Fruit fly (Drosophila melanogaster): ENCODE measurements around the gene CG34299.

Gene CG34299

dm6 chr3R:30235253-30235652 lies 14.1 kb upstream of the CG34299 start (continued):
- TF ChIP-seq gfzf (GFP tag; optimal IDR thresholded peaks at IDR 0.05), result no peak
- TF ChIP-seq CG4328 (GFP tag; optimal IDR thresholded peaks at IDR 0.05), result no peak
- TF ChIP-seq Drgx (GFP tag; IDR thresholded peaks at IDR 0.05), result no peak
- TF ChIP-seq Tbp (GFP tag; optimal IDR thresholded peaks at IDR 0.05), result no peak
- TF ChIP-seq Hr3 (GFP tag; optimal IDR thresholded peaks at IDR 0.05), result no peak
- no peak for TF ChIP-seq CG10431 (GFP tag; optimal IDR thresholded peaks at IDR 0.05)
- TF ChIP-seq Hey (tag; optimal IDR thresholded peaks at IDR 0.05), result no peak
- no peak; the same call in 1 of the 2 replicates for TF ChIP-seq sens-2 (GFP tag; IDR thresholded peaks at IDR 0.05)
- no peak for TF ChIP-seq Rfx (GFP tag; IDR thresholded peaks at IDR 0.05)
- no peak for TF ChIP-seq CG1602 (GFP tag; optimal IDR thresholded peaks at IDR 0.05)
- no peak for TF ChIP-seq mirr (GFP tag; optimal IDR thresholded peaks at IDR 0.05)
- TF ChIP-seq E2f1 (GFP tag; IDR thresholded peaks at IDR 0.05), result 0 out of 2 replicates have a peak, but pooled peaks have one; percentile 30
- TF ChIP-seq pnt (GFP tag; optimal IDR thresholded peaks at IDR 0.05), result no peak
- TF ChIP-seq Atf6 (GFP tag; IDR thresholded peaks at IDR 0.05), result peak; percentile 43; the same call in 1 of the 2 replicates
- no peak for TF ChIP-seq Ada2b (GFP tag; IDR thresholded peaks at IDR 0.05)
- TF ChIP-seq CkIIα-i1 (GFP tag; IDR thresholded peaks at IDR 0.05), result no peak
- no peak for TF ChIP-seq CG34224 (GFP tag; IDR thresholded peaks at IDR 0.05; ENCODE audit: partially characterized antibody)
- no peak for TF ChIP-seq ham (GFP tag; IDR thresholded peaks at IDR 0.05)
- TF ChIP-seq dmrt11E (tag; optimal IDR thresholded peaks at IDR 0.05), result peak; percentile 24
- no peak for TF ChIP-seq CG9876 (GFP tag; optimal IDR thresholded peaks at IDR 0.05)
- no peak for TF ChIP-seq jumu (GFP tag; optimal IDR thresholded peaks at IDR 0.05)
- TF ChIP-seq CG17186 (GFP tag; optimal IDR thresholded peaks at IDR 0.05), result no peak
- no peak for TF ChIP-seq klu (GFP tag; IDR thresholded peaks at IDR 0.05)
- no peak for TF ChIP-seq sug (tag; optimal IDR thresholded peaks at IDR 0.05)
- TF ChIP-seq CG3407 (GFP tag; optimal IDR thresholded peaks at IDR 0.05), result no peak
- no peak for TF ChIP-seq Nf-YA (GFP tag; IDR thresholded peaks at IDR 0.05)
- TF ChIP-seq so (GFP tag; IDR thresholded peaks at IDR 0.05), result no peak
- TF ChIP-seq Jarid2 (GFP tag; optimal IDR thresholded peaks at IDR 0.05), result no peak
- no peak for TF ChIP-seq ac (GFP tag; optimal IDR thresholded peaks at IDR 0.05)
- peak; percentile 73 for TF ChIP-seq row (GFP tag; IDR thresholded peaks at IDR 0.05)
- no peak for TF ChIP-seq Hsf (GFP tag; optimal IDR thresholded peaks at IDR 0.05)
- TF ChIP-seq z (GFP tag; IDR thresholded peaks at IDR 0.05), result no peak
- no peak for TF ChIP-seq cg (GFP tag; optimal IDR thresholded peaks at IDR 0.05)
- no peak for TF ChIP-seq Sin3A (optimal IDR thresholded peaks at IDR 0.05)
- no peak for TF ChIP-seq Vsx1 (GFP tag; optimal IDR thresholded peaks at IDR 0.05)
- TF ChIP-seq CG10321 (GFP tag; IDR thresholded peaks at IDR 0.05), result no peak
- no peak for TF ChIP-seq pho (GFP tag; optimal IDR thresholded peaks at IDR 0.05)
- no peak for TF ChIP-seq CG6654 (GFP tag; optimal IDR thresholded peaks at IDR 0.05)
- TF ChIP-seq Adf1 (GFP tag; IDR thresholded peaks at IDR 0.05), result no peak
- no peak for TF ChIP-seq CG3065 (GFP tag; optimal IDR thresholded peaks at IDR 0.05)
- TF ChIP-seq lov (optimal IDR thresholded peaks at IDR 0.05), result no peak
- TF ChIP-seq lov (GFP tag; IDR thresholded peaks at IDR 0.05), result 0 out of 3 replicates have a peak, but pooled peaks have one; percentile 45
- TF ChIP-seq CG33213 (GFP tag; optimal IDR thresholded peaks at IDR 0.05), result no peak
- no peak for TF ChIP-seq CG11093 (GFP tag; IDR thresholded peaks at IDR 0.05)
- TF ChIP-seq CG12744 (GFP tag; optimal IDR thresholded peaks at IDR 0.05), result no peak
- TF ChIP-seq CG8281 (tag; optimal IDR thresholded peaks at IDR 0.05), result no peak
- TF ChIP-seq twi (tag; optimal IDR thresholded peaks at IDR 0.05), result no peak
- TF ChIP-seq CG12299 (tag; optimal IDR thresholded peaks at IDR 0.05), result no peak
- TF ChIP-seq Lpt (GFP tag; optimal IDR thresholded peaks at IDR 0.05), result no peak
- 0 out of 2 replicates have a peak, but pooled peaks have one; percentile 32 for TF ChIP-seq sob (GFP tag; IDR thresholded peaks at IDR 0.05)
- no peak for TF ChIP-seq CG1024 (GFP tag; IDR thresholded peaks at IDR 0.05)
- TF ChIP-seq NC2β (GFP tag; optimal IDR thresholded peaks at IDR 0.05), result no peak
- TF ChIP-seq CG2875 (GFP tag; optimal IDR thresholded peaks at IDR 0.05), result no peak
- no peak for TF ChIP-seq CG12659 (GFP tag; optimal IDR thresholded peaks at IDR 0.05)

Data from whole organism, embryonic.